Fruit fly (Drosophila melanogaster): ENCODE data around the gene CG6321.

Gene CG6321

dm6 chr3L:11049414-11049813 is 11.6 kb downstream of the CG6321 start (continued):
- peak; percentile 72 for TF ChIP-seq CG15514 (GFP tag; optimal IDR thresholded peaks at IDR 0.05)
- peak; percentile 38 for TF ChIP-seq BtbVII (GFP tag; optimal IDR thresholded peaks at IDR 0.05)
- peak; percentile 61 for TF ChIP-seq CrebB (tag; optimal IDR thresholded peaks at IDR 0.05)
- 0 out of 2 replicates have a peak, but pooled peaks have one; percentile 8 for TF ChIP-seq aop (GFP tag; IDR thresholded peaks at IDR 0.05)

dm6 chr3L:11047877-11048276 is 13.1 kb downstream of the CG6321 start:
- TF ChIP-seq CG3065 (GFP tag; optimal IDR thresholded peaks at IDR 0.05) (peak; percentile 69), dpn (GFP tag; optimal IDR thresholded peaks at IDR 0.05) (peak; percentile 79 to 85), CG12219 (GFP tag; optimal IDR thresholded peaks at IDR 0.05) (peak; percentile 62), inv (GFP tag; IDR thresholded peaks at IDR 0.05; ENCODE audit: partially characterized antibody) (no peak), stwl (tag; optimal IDR thresholded peaks at IDR 0.05) (peak; percentile 54), CG7556 (GFP tag; optimal IDR thresholded peaks at IDR 0.05) (no peak), pan (optimal IDR thresholded peaks at IDR 0.05) (no peak), pan (GFP tag; optimal IDR thresholded peaks at IDR 0.05 in 1 of 2, IDR thresholded peaks at IDR 0.05 in 1 of 2) (peak in 1 of 2 experiments; percentile 75), CG7928 (GFP tag; optimal IDR thresholded peaks at IDR 0.05) (no peak), zf30C (GFP tag; optimal IDR thresholded peaks at IDR 0.05) (no peak), CG13894 (tag; optimal IDR thresholded peaks at IDR 0.05) (no peak), CG8478 (optimal IDR thresholded peaks at IDR 0.05) (no peak), CG3847 (GFP tag; IDR thresholded peaks at IDR 0.05) (peak; percentile 77; the same call in 1 of the 2 replicates), CG8281 (tag; optimal IDR thresholded peaks at IDR 0.05) (peak; percentile 48), mld (GFP tag; IDR thresholded peaks at IDR 0.05; ENCODE audit: partially characterized antibody) (no peak), D19B (GFP tag; optimal IDR thresholded peaks at IDR 0.05) (peak; percentile 1), nmo (GFP tag; optimal IDR thresholded peaks at IDR 0.05) (peak; percentile 68), CG11093 (GFP tag; IDR thresholded peaks at IDR 0.05) (peak; percentile 50; the same call in 2 of the 3 replicates), HmgZ (tag; optimal IDR thresholded peaks at IDR 0.05) (peak; percentile 86), esg (GFP tag; conservative IDR thresholded peaks at IDR 0.05) (no peak), MESR4 (GFP tag; optimal IDR thresholded peaks at IDR 0.05) (no peak), NK7.1 (GFP tag; optimal IDR thresholded peaks at IDR 0.05) (peak; percentile 53), pita (GFP tag; optimal IDR thresholded peaks at IDR 0.05) (peak; percentile 26), CG17802 (tag; optimal IDR thresholded peaks at IDR 0.05) (peak; percentile 42), Sry-δ (GFP tag; optimal IDR thresholded peaks at IDR 0.05) (peak; percentile 44), tx (GFP tag; optimal IDR thresholded peaks at IDR 0.05) (peak; percentile 51), E2f2 (GFP tag; IDR thresholded peaks at IDR 0.05) (peak; percentile 25; the same call in 1 of the 2 replicates), CG1529 (GFP tag; optimal IDR thresholded peaks at IDR 0.05) (peak; percentile 48), CG2120 (GFP tag; optimal IDR thresholded peaks at IDR 0.05) (peak; percentile 72), CG13775 (GFP tag; optimal IDR thresholded peaks at IDR 0.05) (peak; percentile 51), ato (GFP tag; IDR thresholded peaks at IDR 0.05; ENCODE audit: partially characterized antibody) (no peak), bigmax (GFP tag; optimal IDR thresholded peaks at IDR 0.05) (no peak), CG2202 (tag; optimal IDR thresholded peaks at IDR 0.05) (peak; percentile 55), psq (GFP tag; optimal IDR thresholded peaks at IDR 0.05) (peak; percentile 6), CG34376 (GFP tag; optimal IDR thresholded peaks at IDR 0.05) (peak; percentile 45), sr (GFP tag; IDR thresholded peaks at IDR 0.05) (peak; percentile 82; the same call in 2 of the 3 replicates), Doc2 (GFP tag; IDR thresholded peaks at IDR 0.05) (no peak), CG17829 (tag; optimal IDR thresholded peaks at IDR 0.05) (peak; percentile 82), Lhr (GFP tag; optimal IDR thresholded peaks at IDR 0.05) (peak; percentile 72), Optix (GFP tag; IDR thresholded peaks at IDR 0.05) (peak; percentile 74), lov (optimal IDR thresholded peaks at IDR 0.05) (no peak), lov (GFP tag; IDR thresholded peaks at IDR 0.05) (peak; percentile 84), Poxn (GFP tag; IDR thresholded peaks at IDR 0.05) (no peak), cas (GFP tag; IDR thresholded peaks at IDR 0.05) (no peak), CG9932 (GFP tag; IDR thresholded peaks at IDR 0.05) (peak; percentile 84), yki (optimal IDR thresholded peaks at IDR 0.05) (no peak), Lim3 (GFP tag; IDR thresholded peaks at IDR 0.05) (no peak)

Measured in whole organism, embryonic.